Fruit fly (Drosophila melanogaster): ENCODE measurements around the gene CG43373.

CG43373 gene

DNA sequence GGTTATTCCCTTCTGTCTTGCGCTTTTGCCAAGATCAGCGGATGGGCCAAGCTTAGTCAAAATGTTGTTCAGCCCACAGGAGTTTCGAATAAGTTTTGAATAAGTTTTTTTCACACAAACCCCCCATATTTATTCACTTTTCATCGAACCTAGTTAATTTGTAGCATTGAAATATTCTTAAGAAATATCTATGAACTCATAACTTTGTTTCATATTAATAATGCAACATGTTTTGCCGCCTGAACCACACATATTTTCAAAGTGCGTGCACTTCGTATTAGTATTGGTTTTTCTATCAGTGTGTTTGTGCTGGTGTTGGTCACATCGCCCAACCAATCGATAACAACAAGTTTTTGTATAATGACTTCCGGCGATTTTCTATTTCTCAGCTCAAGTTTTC, 56.7 kb downstream of the CG43373 start (continued):
- TF ChIP-seq Fer1 (GFP tag; optimal IDR thresholded peaks at IDR 0.05) (no peak), chn (GFP tag; optimal IDR thresholded peaks at IDR 0.05) (no peak), CG1603 (tag; optimal IDR thresholded peaks at IDR 0.05) (peak; percentile 58), CG8089 (GFP tag; optimal IDR thresholded peaks at IDR 0.05) (no peak), lov (optimal IDR thresholded peaks at IDR 0.05) (no peak), lov (GFP tag; IDR thresholded peaks at IDR 0.05) (0 out of 3 replicates have a peak, but pooled peaks have one; percentile 39), Ptx1 (GFP tag; IDR thresholded peaks at IDR 0.05) (peak; percentile 70), CG8944 (GFP tag; optimal IDR thresholded peaks at IDR 0.05) (no peak), phol (tag; optimal IDR thresholded peaks at IDR 0.05) (peak; percentile 32), CG1233 (GFP tag; optimal IDR thresholded peaks at IDR 0.05) (peak; percentile 7), CG42726 (GFP tag; IDR thresholded peaks at IDR 0.05; ENCODE audit: partially characterized antibody) (no peak), insv (GFP tag; optimal IDR thresholded peaks at IDR 0.05) (no peak), CG11504 (tag; optimal IDR thresholded peaks at IDR 0.05) (peak; percentile 27), CG4282 (GFP tag; optimal IDR thresholded peaks at IDR 0.05) (no peak), Ada2b (GFP tag; IDR thresholded peaks at IDR 0.05) (peak; percentile 50), CG7357 (GFP tag; IDR thresholded peaks at IDR 0.05) (peak; percentile 17; the same call in 1 of the 3 replicates), gsb (GFP tag; IDR thresholded peaks at IDR 0.05) (no peak), CG2678 (tag; optimal IDR thresholded peaks at IDR 0.05) (peak; percentile 64), sens (GFP tag) (peak; percentile 94), ash1 (GFP tag; optimal IDR thresholded peaks at IDR 0.05) (no peak), CG18262 (tag; optimal IDR thresholded peaks at IDR 0.05) (peak; percentile 68), ase (GFP tag; IDR thresholded peaks at IDR 0.05) (peak; percentile 80), cad (GFP tag; optimal IDR thresholded peaks at IDR 0.05) (no peak), CG10147 (GFP tag; optimal IDR thresholded peaks at IDR 0.05) (no peak), CG10462 (GFP tag; optimal IDR thresholded peaks at IDR 0.05) (no peak), sim (GFP tag; IDR thresholded peaks at IDR 0.05) (0 out of 2 replicates have a peak, but pooled peaks have one; percentile 24), CG9727 (GFP tag; optimal IDR thresholded peaks at IDR 0.05) (peak; percentile 17), Antp (GFP tag; optimal IDR thresholded peaks at IDR 0.05) (no peak), Awh (GFP tag; IDR thresholded peaks at IDR 0.05) (0 out of 2 replicates have a peak, but pooled peaks have one; percentile 34), CG13775 (GFP tag; optimal IDR thresholded peaks at IDR 0.05) (no peak), gce (GFP tag; IDR thresholded peaks at IDR 0.05) (peak; percentile 77), CG3281 (GFP tag; optimal IDR thresholded peaks at IDR 0.05) (no peak), Eip74EF (GFP tag; optimal IDR thresholded peaks at IDR 0.05) (peak in 1 of 2 experiments; percentile 74), btn (GFP tag; optimal IDR thresholded peaks at IDR 0.05) (no peak), ATbp (GFP tag; optimal IDR thresholded peaks at IDR 0.05) (peak; percentile 67), HLH3B (GFP tag; IDR thresholded peaks at IDR 0.05) (peak; percentile 16; the same call in 1 of the 2 replicates), lbe (GFP tag; optimal IDR thresholded peaks at IDR 0.05) (no peak), H2.0 (GFP tag; IDR thresholded peaks at IDR 0.05) (no peak), CG6791 (GFP tag; IDR thresholded peaks at IDR 0.05; ENCODE audit: partially characterized antibody) (no peak), stwl (tag; optimal IDR thresholded peaks at IDR 0.05) (no peak), sima (GFP tag; optimal IDR thresholded peaks at IDR 0.05) (no peak), sob (GFP tag; IDR thresholded peaks at IDR 0.05) (peak; percentile 16; the same call in 1 of the 2 replicates), B-H2 (GFP tag; optimal IDR thresholded peaks at IDR 0.05) (no peak), repo (GFP tag; optimal IDR thresholded peaks at IDR 0.05) (no peak), emc (GFP tag; optimal IDR thresholded peaks at IDR 0.05) (no peak), corto (GFP tag; optimal IDR thresholded peaks at IDR 0.05) (no peak), Scr (GFP tag; IDR thresholded peaks at IDR 0.05; ENCODE audit: partially characterized antibody) (no peak), CG10565 (GFP tag; optimal IDR thresholded peaks at IDR 0.05) (no peak), ems (GFP tag; optimal IDR thresholded peaks at IDR 0.05) (no peak), lola (GFP tag; optimal IDR thresholded peaks at IDR 0.05) (no peak)
